Fruit fly (Drosophila melanogaster) S2 (cell line): ENCODE measurements around the gene sun.

Source experiments
- CG8478 ChIP-seq: fragments of >200 bp; optimal IDR thresholded peaks from 2 replicates; lab custom pipeline; 2018
- CTCF ChIP-seq, 2 experiments: fragments of >200 bp; optimal IDR thresholded peaks; 2 replicates each; lab custom pipeline; 2018

DNA sequence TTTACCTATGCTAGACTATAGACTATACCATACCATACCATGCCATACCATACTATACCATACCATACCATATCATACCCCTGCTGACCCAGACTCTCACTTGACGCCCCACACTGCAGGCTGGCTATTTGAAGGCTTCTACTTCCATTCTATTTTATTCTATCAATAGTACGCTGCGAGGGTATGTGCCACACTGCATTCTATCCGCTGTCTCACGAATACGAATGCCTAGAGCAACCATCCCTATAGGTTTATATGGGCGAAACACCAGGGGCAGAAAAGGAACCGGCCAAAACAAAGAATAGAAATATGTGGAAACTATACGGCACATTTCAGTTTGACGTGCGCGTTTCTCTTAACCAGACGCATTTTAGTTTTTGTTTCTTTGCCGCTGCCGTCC lies 31.2 kb downstream of the sun start:
- TF ChIP-seq CTCF (optimal IDR thresholded peaks at IDR 0.05; lab: Kevin White, UChicago) (no peak), CG8478 (lab: Kevin White, UChicago) (no peak)
